Worm (Caenorhabditis elegans): Measurements from ENCODE around the gene EGAP5.1.

DNA sequence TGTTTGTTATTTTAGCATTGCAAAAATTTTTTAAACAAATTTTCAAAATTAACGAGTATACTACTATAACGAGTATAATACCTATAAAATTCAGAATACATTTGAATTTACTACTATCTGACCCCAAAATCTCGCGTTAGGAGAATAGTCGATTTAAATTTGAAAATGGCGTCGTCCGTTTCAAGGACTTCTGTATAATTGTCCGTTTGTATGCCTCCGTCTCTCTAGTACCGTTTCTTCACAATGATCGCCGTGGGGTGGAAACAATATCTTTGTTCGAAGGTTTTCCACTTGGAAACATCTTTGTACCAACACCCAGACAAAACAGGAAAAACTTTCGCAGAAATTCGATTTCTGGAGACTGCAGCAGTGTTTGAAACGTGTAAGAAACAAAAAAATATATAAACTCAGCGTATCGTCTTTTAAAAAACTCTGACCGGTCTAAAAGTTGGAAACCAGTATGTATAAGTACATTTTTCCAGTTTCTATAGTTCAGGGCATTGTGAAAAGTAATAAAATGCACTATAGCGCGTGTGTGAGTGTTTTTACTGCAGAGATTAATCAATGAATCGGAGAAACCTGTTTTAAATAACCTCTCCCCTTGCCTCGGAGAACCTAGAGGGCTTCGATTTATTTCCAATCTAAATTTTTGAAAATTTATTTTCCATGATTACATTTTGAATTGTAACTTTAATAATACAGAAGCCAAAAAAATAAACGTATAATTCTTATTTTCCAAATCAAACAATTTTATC is 25.0 kb upstream of the EGAP5.1 start:
- TF ChIP-seq blmp-1 (tag; optimal IDR thresholded peaks at IDR 0.05) (no peak), nhr-12 (tag; optimal IDR thresholded peaks at IDR 0.05) (no peak), nhr-2 (tag; optimal IDR thresholded peaks at IDR 0.05) (no peak), ceh-83 (GFP tag; optimal IDR thresholded peaks at IDR 0.05) (no peak)

All from whole organism, mixed stage, embryonic.